Worm (Caenorhabditis elegans): ENCODE measurements around the gene T02H6.10.

T02H6.10 gene

DNA sequence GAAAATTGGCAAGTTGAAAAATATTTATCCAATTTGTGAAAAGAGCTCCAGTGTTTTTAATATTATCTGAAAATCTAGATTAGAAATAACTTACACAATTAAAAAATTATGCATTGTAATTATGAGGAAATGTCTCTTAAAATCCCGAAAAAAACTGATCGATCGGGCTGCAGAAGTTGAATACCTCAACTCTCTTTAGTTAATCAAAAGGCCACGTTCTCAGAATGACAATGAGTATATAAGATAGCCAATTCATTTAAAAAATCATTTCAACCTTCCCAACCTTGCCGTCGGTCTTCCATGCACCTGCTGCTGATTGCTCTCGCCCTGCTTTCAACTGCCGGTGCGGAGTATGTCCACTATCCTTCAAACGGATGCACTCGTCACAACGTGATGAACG is 9.2 kb upstream of the T02H6.10 start, which contains the start of gene T02H6.4:
Gene T02H6.4 (plus strand): TSS at position 301 of the 400 bp plus-strand sequence.
- TF ChIP-seq madf-5 (GFP tag; IDR thresholded peaks at IDR 0.05) = 0 out of 4 replicates have a peak, but pooled peaks of 1 of the 2 experiments have one; percentile 9
- no peak for TF ChIP-seq Y48G9A.11 (GFP tag; IDR thresholded peaks at IDR 0.05)
- no peak for TF ChIP-seq T26A8.4 (GFP tag; IDR thresholded peaks at IDR 0.05)

DNA sequence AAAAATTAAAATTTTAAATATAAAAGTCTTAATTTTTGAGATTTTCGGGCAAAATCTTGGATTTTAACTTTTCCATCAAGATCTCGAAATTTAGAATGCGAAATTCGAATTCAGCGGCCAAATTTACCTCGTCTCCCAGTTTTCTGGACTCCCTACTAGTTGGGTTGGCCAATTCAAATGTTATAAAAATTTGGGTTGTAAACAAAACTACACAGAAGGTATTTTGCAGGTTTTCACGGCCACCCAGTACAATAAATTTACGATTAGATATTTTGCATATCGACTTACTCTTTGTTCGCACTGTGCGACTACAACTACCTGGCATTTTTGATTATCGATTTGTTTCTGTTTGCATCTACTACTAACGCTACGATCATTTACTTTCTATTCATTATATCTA is 4.3 kb upstream of the T02H6.10 start, which contains the start of gene T02H6.5:
Gene T02H6.5 (plus strand): TSS at position 301 of the 400 bp plus-strand sequence.
- TF ChIP-seq lin-38 (GFP tag; IDR thresholded peaks at IDR 0.05) = no peak
- TF ChIP-seq saeg-2 (GFP tag; IDR thresholded peaks at IDR 0.05) = no peak
- TF ChIP-seq egl-43 (GFP tag; IDR thresholded peaks at IDR 0.05) = no peak

- TF ChIP-seq spr-3 (GFP tag; optimal IDR thresholded peaks at IDR 0.05) (no peak), ceh-82 (tag; optimal IDR thresholded peaks at IDR 0.05) (no peak), zfp-3 (GFP tag; conservative IDR thresholded peaks at IDR 0.05) (no peak), D1046.2 (GFP tag; IDR thresholded peaks at IDR 0.05) (no peak), F49E8.2 (tag; optimal IDR thresholded peaks at IDR 0.05; ENCODE audit: borderline replicate concordance) (no peak), ceh-20 (GFP tag; IDR thresholded peaks at IDR 0.05) (no peak), egl-43 (GFP tag; IDR thresholded peaks at IDR 0.05) (no peak), nhr-41 (GFP tag; IDR thresholded peaks at IDR 0.05) (no peak), mes-2 (tag; optimal IDR thresholded peaks at IDR 0.05; ENCODE audit: poor library complexity, severe bottlenecking) (no peak), daf-12 (tag; optimal IDR thresholded peaks at IDR 0.05) (no peak)
These were observed 3.0 kb upstream of the T02H6.10 start, which contains the start of gene T02H6.6 for ce11 chrII:683467-683866. Gene T02H6.6 (plus strand): TSS chrII:683767.

ce11 chrII:682326-682725 is 1.8 kb upstream of the T02H6.10 start, which contains the start of gene T02H6.7:
Gene T02H6.7 (plus strand): TSS chrII:682626.
- no peak for TF ChIP-seq ZK337.2 (GFP tag; IDR thresholded peaks at IDR 0.05)
- no peak for TF ChIP-seq spr-1 (tag; optimal IDR thresholded peaks at IDR 0.05)
- no peak for TF ChIP-seq dpl-1 (GFP tag; optimal IDR thresholded peaks at IDR 0.05)
- no peak for TF ChIP-seq nhr-42 (GFP tag; IDR thresholded peaks at IDR 0.05)
- no peak for TF ChIP-seq cey-2 (tag; optimal IDR thresholded peaks at IDR 0.05; ENCODE audit: borderline replicate concordance, insufficient read depth)
- no peak for TF ChIP-seq unc-130 (GFP tag; optimal IDR thresholded peaks at IDR 0.05)
- TF ChIP-seq ceh-32 (tag; optimal IDR thresholded peaks at IDR 0.05; ENCODE audit: poor library complexity) = no peak
- TF ChIP-seq F44E2.7 (GFP tag; IDR thresholded peaks at IDR 0.05) = no peak

- TF ChIP-seq nhr-6 (tag; optimal IDR thresholded peaks at IDR 0.05) (no peak), R02D3.7 (tag; optimal IDR thresholded peaks at IDR 0.05) (no peak), nhr-111 (GFP tag; optimal IDR thresholded peaks at IDR 0.05) (no peak), lin-1 (GFP tag; IDR thresholded peaks at IDR 0.05) (no peak), mxl-3 (GFP tag; optimal IDR thresholded peaks at IDR 0.05) (no peak), spr-3 (GFP tag; optimal IDR thresholded peaks at IDR 0.05) (no peak), hlh-30 (tag; optimal IDR thresholded peaks at IDR 0.05; ENCODE audit: insufficient read depth) (no peak), T26A8.4 (GFP tag; IDR thresholded peaks at IDR 0.05) (no peak), dmd-9 (GFP tag; IDR thresholded peaks at IDR 0.05) (no peak), mes-2 (tag; optimal IDR thresholded peaks at IDR 0.05; ENCODE audit: poor library complexity, severe bottlenecking) (no peak), lin-38 (GFP tag; IDR thresholded peaks at IDR 0.05) (no peak)
These were observed 1.9 kb downstream of the T02H6.10 start, which contains the start of gene T02H6.9 for ce11 chrII:678581-678980. Gene T02H6.9 (plus strand): TSS chrII:678881.

- TF ChIP-seq lin-13 (GFP tag; optimal IDR thresholded peaks at IDR 0.05) = no peak
- TF ChIP-seq lsy-2 (tag; optimal IDR thresholded peaks at IDR 0.05) = no peak
- no peak for TF ChIP-seq zip-2 (tag; optimal IDR thresholded peaks at IDR 0.05)
- TF ChIP-seq spr-1 (tag; optimal IDR thresholded peaks at IDR 0.05) = no peak
- no peak for TF ChIP-seq dmd-9 (GFP tag; IDR thresholded peaks at IDR 0.05)
- no peak for TF ChIP-seq lin-39 (tag; optimal IDR thresholded peaks at IDR 0.05)
- TF ChIP-seq unc-62 (GFP tag; optimal IDR thresholded peaks at IDR 0.05 in 1 of 2) = peak in 1 of 2 experiments; percentile 93
- no peak for TF ChIP-seq unc-62 (tag; optimal IDR thresholded peaks at IDR 0.05)
These were observed 4.7 kb downstream of the T02H6.10 start for ce11 chrII:675822-676221.
